Worm (Caenorhabditis elegans) whole organism, L3 larva: ENCODE data around the gene tag-294.
A peak's percentile ranks its signal among the peaks of the same experiment; 100 is the strongest.

Source experiments
- aly-2 ChIP-seq: fragments of 150-350 bp; optimal IDR thresholded peaks from 2 replicates; lab custom pipeline; 2014; ENCODE audit warnings: missing biosample characterization, missing genetic modification characterization
- ceh-16 ChIP-seq: sonication (generic microtip); optimal IDR thresholded peaks from 2 replicates; lab custom pipeline; 2017; ENCODE audit warnings: missing biosample characterization, missing genetic modification characterization
- ceh-82 ChIP-seq: fragments of 150-350 bp; optimal IDR thresholded peaks from 2 replicates; lab custom pipeline; 2014; ENCODE audit warnings: missing biosample characterization, missing genetic modification characterization
- elt-2 ChIP-seq: sonication (generic microtip); optimal IDR thresholded peaks from 2 replicates; lab custom pipeline; 2016; ENCODE audit warnings: missing genetic modification reagents, mild to moderate bottlenecking, missing genetic modification characterization, missing compliant biosample characterization
- elt-3 ChIP-seq, 3 experiments: fragments of 150-350 bp in 1 of 3; sonication (generic microtip) in 2 of 3; optimal IDR thresholded peaks; 2 replicates in 2 of 3; 4 replicates in 1 of 3; lab custom pipeline; 2014 to 2017; ENCODE audit warnings: missing biosample characterization in 3 of 3, missing genetic modification characterization in 3 of 3
- fkh-10 ChIP-seq: sonication (generic microtip); optimal IDR thresholded peaks from 2 replicates; lab custom pipeline; 2017; ENCODE audit warnings: missing biosample characterization, missing genetic modification reagents, missing genetic modification characterization
- fos-1 ChIP-seq: fragments of 150-350 bp; optimal IDR thresholded peaks from 2 replicates; lab custom pipeline; 2014; ENCODE audit warnings: missing biosample characterization, missing genetic modification characterization
- lin-39 ChIP-seq: fragments of 150-350 bp; optimal IDR thresholded peaks from 2 replicates; lab custom pipeline; 2018; ENCODE audit warnings: missing biosample characterization, missing genetic modification reagents, missing genetic modification characterization
- nfya-1 ChIP-seq: sonication (generic microtip); optimal IDR thresholded peaks from 2 replicates; lab custom pipeline; 2017; ENCODE audit warnings: missing genetic modification characterization, mild to moderate bottlenecking, missing compliant biosample characterization, antibody characterized with exemption, moderate library complexity; ENCODE audit not compliant: insufficient read depth
- nhr-11 ChIP-seq: fragments of 150-350 bp; optimal IDR thresholded peaks from 2 replicates; lab custom pipeline; 2014; ENCODE audit warnings: missing biosample characterization, missing genetic modification characterization
- nhr-23 ChIP-seq: fragments of 150-350 bp; optimal IDR thresholded peaks from 2 replicates; lab custom pipeline; 2014; ENCODE audit warnings: missing biosample characterization, missing genetic modification reagents, missing genetic modification characterization
- zag-1 ChIP-seq: fragments of 150-350 bp; optimal IDR thresholded peaks from 2 replicates; lab custom pipeline; 2014; ENCODE audit warnings: missing biosample characterization, missing genetic modification characterization
- ztf-11 ChIP-seq: fragments of 150-350 bp; optimal IDR thresholded peaks from 2 replicates; lab custom pipeline; 2014; ENCODE audit warnings: missing biosample characterization, missing genetic modification characterization

- TF ChIP-seq nfya-1 (tag; lab: Kevin White, UChicago): no peak
- TF ChIP-seq aly-2 (tag; lab: Kevin White, UChicago): no peak
- TF ChIP-seq elt-3 (tag; optimal IDR thresholded peaks at IDR 0.05; lab: Kevin White, UChicago): no peak
- no peak for TF ChIP-seq fos-1 (tag; lab: Kevin White, UChicago)
- no peak for TF ChIP-seq nhr-23
- no peak for TF ChIP-seq zag-1 (tag; lab: Kevin White, UChicago)
- TF ChIP-seq lin-39: no peak
- no peak for TF ChIP-seq fkh-10 (GFP tag; lab: Kevin White, UChicago)
- TF ChIP-seq ceh-16 (tag; lab: Kevin White, UChicago): no peak
- TF ChIP-seq ztf-11 (tag; lab: Kevin White, UChicago): no peak
- peak; percentile 28 for TF ChIP-seq elt-2 (tag; lab: Kevin White, UChicago)
- no peak for TF ChIP-seq nhr-11 (tag; lab: Kevin White, UChicago)
- no peak for TF ChIP-seq ceh-82 (tag; lab: Kevin White, UChicago)
Observed at ce11 chrX:5715831-5716364, 47.3 kb downstream of the tag-294 start.
